Fruit fly (Drosophila melanogaster) whole organism, adult: ENCODE data around the gene Sdhaf3.

Source experiments
- CG11617 ChIP-seq: fragments of 200-800 bp; sonication (Bioruptor generic); optimal IDR thresholded peaks from 2 replicates; lab custom pipeline; 2017; ENCODE audit warnings: mild to moderate bottlenecking, missing biosample characterization, missing genetic modification reagents, missing genetic modification characterization
- CG12768 ChIP-seq: fragments of 200-800 bp; sonication (Bioruptor generic); optimal IDR thresholded peaks from 2 replicates; lab custom pipeline; 2017; ENCODE audit warnings: missing biosample characterization, missing genetic modification characterization, mild to moderate bottlenecking, moderate library complexity, missing genetic modification reagents
- CG14711 ChIP-seq: fragments of 200-800 bp; sonication (Bioruptor generic); optimal IDR thresholded peaks from 2 replicates; lab custom pipeline; 2018; ENCODE audit warnings: missing biosample characterization, mild to moderate bottlenecking, missing genetic modification characterization, moderate library complexity
- CG1620 ChIP-seq: fragments of 200-800 bp; sonication (Bioruptor generic); optimal IDR thresholded peaks from 2 replicates; lab custom pipeline; 2016; ENCODE audit warnings: missing biosample characterization, missing genetic modification characterization
- CG33017 ChIP-seq: fragments of 200-800 bp; sonication (Bioruptor generic); optimal IDR thresholded peaks from 2 replicates; lab custom pipeline; 2018; ENCODE audit warnings: missing biosample characterization, mild to moderate bottlenecking, missing genetic modification characterization, moderate library complexity
- CG5204 ChIP-seq: fragments of 200-800 bp; sonication (Bioruptor generic); optimal IDR thresholded peaks from 2 replicates; lab custom pipeline; 2016; ENCODE audit warnings: missing biosample characterization, missing genetic modification characterization
- CG7045 ChIP-seq: fragments of 200-800 bp; sonication (Bioruptor generic); optimal IDR thresholded peaks from 2 replicates; lab custom pipeline; 2017; ENCODE audit warnings: missing biosample characterization, mild to moderate bottlenecking, missing genetic modification characterization
- CG7101 ChIP-seq: fragments of 200-800 bp; sonication (Bioruptor generic); optimal IDR thresholded peaks from 2 replicates; lab custom pipeline; 2018; ENCODE audit warnings: missing biosample characterization, mild to moderate bottlenecking, missing genetic modification characterization, moderate library complexity
- Clk ChIP-seq: fragments of 200-800 bp; sonication (Bioruptor generic); optimal IDR thresholded peaks from 2 replicates; lab custom pipeline; 2017; ENCODE audit warnings: missing biosample characterization, missing genetic modification characterization
- Crg-1 ChIP-seq: fragments of 200-800 bp; sonication (Bioruptor generic); optimal IDR thresholded peaks from 2 replicates; lab custom pipeline; 2016; ENCODE audit warnings: missing biosample characterization, missing genetic modification characterization
- Hr96 ChIP-seq: fragments of 200-800 bp; sonication (Bioruptor generic); optimal IDR thresholded peaks from 2 replicates; lab custom pipeline; 2016; ENCODE audit warnings: missing biosample characterization, missing genetic modification characterization
- Mnt ChIP-seq: fragments of 200-800 bp; sonication (Bioruptor generic); optimal IDR thresholded peaks from 2 replicates; lab custom pipeline; 2016; ENCODE audit warnings: missing biosample characterization, mild to moderate bottlenecking, missing genetic modification characterization
- bab1 ChIP-seq: fragments of 200-800 bp; sonication (Bioruptor generic); optimal IDR thresholded peaks from 3 replicates; lab custom pipeline; 2019; ENCODE audit warnings: missing biosample characterization, mild to moderate bottlenecking, missing genetic modification characterization, moderate library complexity
- cic ChIP-seq: fragments of 200-800 bp; sonication (Bioruptor generic); optimal IDR thresholded peaks from 2 replicates; lab custom pipeline; 2017; ENCODE audit warnings: missing biosample characterization, mild to moderate bottlenecking, missing genetic modification characterization, moderate library complexity
- cnc ChIP-seq, 2 experiments: fragments of >200 bp; optimal IDR thresholded peaks; 2 replicates each; lab custom pipeline; 2017
- kay ChIP-seq: fragments of 200-800 bp; sonication (Bioruptor generic); peaks from one replicate; lab custom pipeline; 2016; ENCODE audit warnings: missing biosample characterization, missing genetic modification characterization, borderline replicate concordance
- ovo ChIP-seq: fragments of 200-800 bp; sonication (Bioruptor generic); optimal IDR thresholded peaks from 2 replicates; lab custom pipeline; 2016; ENCODE audit warnings: missing biosample characterization, missing genetic modification characterization
- pad ChIP-seq: fragments of 200-800 bp; sonication (Bioruptor generic); optimal IDR thresholded peaks from 3 replicates; lab custom pipeline; 2017; ENCODE audit warnings: missing biosample characterization, missing genetic modification characterization, mild to moderate bottlenecking, moderate library complexity, missing genetic modification reagents
- tj ChIP-seq: fragments of 200-800 bp; sonication (Bioruptor generic); optimal IDR thresholded peaks from 3 replicates; lab custom pipeline; 2017; ENCODE audit warnings: missing biosample characterization, mild to moderate bottlenecking, missing genetic modification characterization, moderate library complexity
- toe ChIP-seq: fragments of 200-800 bp; sonication (Bioruptor generic); optimal IDR thresholded peaks from 2 replicates; lab custom pipeline; 2016; ENCODE audit warnings: missing biosample characterization, missing genetic modification characterization

Gene Sdhaf3

dm6 chr3R:16468556-16468955 is 13.7 kb downstream of the Sdhaf3 start:
- no peak for TF ChIP-seq cnc (optimal IDR thresholded peaks at IDR 0.05; lab: Kevin White, UChicago)
- no peak for TF ChIP-seq CG33017 (tag; lab: Kevin White, UChicago)
- TF ChIP-seq CG7045 (GFP tag; lab: Kevin White, UChicago) = no peak
- TF ChIP-seq Clk (GFP tag; lab: Kevin White, UChicago) = no peak
- no peak for TF ChIP-seq Hr96 (GFP tag; lab: Kevin White, UChicago)
- no peak for TF ChIP-seq CG5204 (GFP tag; lab: Kevin White, UChicago)
- TF ChIP-seq Crg-1 (GFP tag; lab: Kevin White, UChicago) = no peak
- no peak for TF ChIP-seq CG11617 (GFP tag; lab: Kevin White, UChicago)
- TF ChIP-seq Mnt (GFP tag; lab: Kevin White, UChicago) = no peak
- TF ChIP-seq CG12768 (GFP tag; lab: Kevin White, UChicago) = no peak
- no peak for TF ChIP-seq CG7101
- TF ChIP-seq CG1620 = no peak
- TF ChIP-seq pad = no peak
- TF ChIP-seq cic (GFP tag; lab: Kevin White, UChicago) = no peak
- TF ChIP-seq bab1 = no peak
- no peak for TF ChIP-seq toe (GFP tag; lab: Kevin White, UChicago)
- TF ChIP-seq kay = no peak
- TF ChIP-seq CG14711 (tag; lab: Kevin White, UChicago) = no peak
- TF ChIP-seq tj (GFP tag; lab: Kevin White, UChicago) = no peak

- TF ChIP-seq CG5204 (GFP tag; lab: Kevin White, UChicago) (no peak), CG11617 (GFP tag; lab: Kevin White, UChicago) (no peak), CG12768 (GFP tag; lab: Kevin White, UChicago) (no peak), pad (no peak), Clk (GFP tag; lab: Kevin White, UChicago) (no peak), CG1620 (no peak), Crg-1 (GFP tag; lab: Kevin White, UChicago) (no peak), CG33017 (tag; lab: Kevin White, UChicago) (no peak), CG7045 (GFP tag; lab: Kevin White, UChicago) (no peak), CG14711 (tag; lab: Kevin White, UChicago) (no peak), Mnt (GFP tag; lab: Kevin White, UChicago) (no peak), ovo (GFP tag; lab: Kevin White, UChicago) (no peak)
These were observed 25.6 kb downstream of the Sdhaf3 start for dm6 chr3R:16456607-16457006.

DNA sequence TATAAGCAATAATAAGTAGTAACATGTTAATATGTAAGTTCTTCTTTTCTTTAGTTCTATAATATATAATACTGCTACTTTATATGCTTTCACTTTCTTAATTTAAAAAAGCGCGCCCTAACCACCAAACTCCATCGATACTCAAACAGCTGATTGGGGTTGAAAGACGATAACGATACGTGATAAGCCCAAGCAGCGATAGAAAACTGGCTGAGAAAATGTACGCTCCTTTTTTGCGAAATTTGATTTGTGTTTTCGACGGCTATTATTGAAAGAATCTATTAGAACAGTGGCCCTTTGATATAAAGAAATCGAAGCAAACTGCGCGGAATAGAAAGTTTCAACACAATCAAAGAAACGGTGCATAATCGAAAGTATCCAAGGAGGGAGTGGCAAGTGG is 26.4 kb downstream of the Sdhaf3 start, which contains the start of gene CG14883:
Gene CG14883, plus strand, starts transcription at position 178 of the 400 bp plus-strand sequence.
- TF ChIP-seq CG14711 (tag; lab: Kevin White, UChicago) = no peak
- TF ChIP-seq kay = peak; percentile 42

dm6 chr3R:16454192-16454591 is 28.1 kb downstream of the Sdhaf3 start, which contains the start of gene CG10405:
Gene CG10405, plus strand, starts transcription at chr3R:16454492.
- TF ChIP-seq Mnt (GFP tag; lab: Kevin White, UChicago) (no peak), bab1 (no peak), CG7045 (GFP tag; lab: Kevin White, UChicago) (no peak), Crg-1 (GFP tag; lab: Kevin White, UChicago) (no peak), Hr96 (GFP tag; lab: Kevin White, UChicago) (no peak), CG5204 (GFP tag; lab: Kevin White, UChicago) (no peak), toe (GFP tag; lab: Kevin White, UChicago) (no peak), cnc (optimal IDR thresholded peaks at IDR 0.05; lab: Kevin White, UChicago) (no peak), kay (no peak), tj (GFP tag; lab: Kevin White, UChicago) (no peak), CG33017 (tag; lab: Kevin White, UChicago) (no peak), CG7101 (no peak), cic (GFP tag; lab: Kevin White, UChicago) (no peak)

dm6 chr3R:16453597-16453996 is 28.7 kb downstream of the Sdhaf3 start, which contains the start of gene Pak3:
Gene Pak3, minus strand, starts transcription at chr3R:16453821.
- TF ChIP-seq CG1620 = peak; percentile 9
- TF ChIP-seq pad = no peak
- TF ChIP-seq CG14711 (tag; lab: Kevin White, UChicago) = peak; percentile 18
- peak; percentile 44 for TF ChIP-seq kay
- peak; percentile 66 for TF ChIP-seq bab1
- peak; percentile 22 for TF ChIP-seq CG7101
- TF ChIP-seq CG33017 (tag; lab: Kevin White, UChicago) = peak; percentile 9
- TF ChIP-seq Hr96 (GFP tag; lab: Kevin White, UChicago) = no peak

dm6 chr3R:16452954-16453587 is 29.2 kb downstream of the Sdhaf3 start:
- TF ChIP-seq ovo (GFP tag; lab: Kevin White, UChicago) (peak; percentile 47), bab1 (no peak), CG14711 (tag; lab: Kevin White, UChicago) (no peak), Hr96 (GFP tag; lab: Kevin White, UChicago) (no peak), kay (peak; percentile 99), cic (GFP tag; lab: Kevin White, UChicago) (peak; percentile 41), toe (GFP tag; lab: Kevin White, UChicago) (no peak), CG1620 (no peak), CG33017 (tag; lab: Kevin White, UChicago) (no peak), Clk (GFP tag; lab: Kevin White, UChicago) (no peak), Mnt (GFP tag; lab: Kevin White, UChicago) (peak; percentile 32), cnc (optimal IDR thresholded peaks at IDR 0.05; lab: Kevin White, UChicago) (no peak), CG5204 (GFP tag; lab: Kevin White, UChicago) (no peak), CG11617 (GFP tag; lab: Kevin White, UChicago) (no peak), tj (GFP tag; lab: Kevin White, UChicago) (no peak), CG7101 (no peak), CG7045 (GFP tag; lab: Kevin White, UChicago) (no peak), Crg-1 (GFP tag; lab: Kevin White, UChicago) (no peak), pad (peak; percentile 52), CG12768 (GFP tag; lab: Kevin White, UChicago) (peak; percentile 4)
